Worm (Caenorhabditis elegans) whole organism, L1 larva: Measurements from ENCODE around the gene hlh-19.

Source experiments
- C04F5.9 ChIP-seq: sonication (generic microtip); optimal IDR thresholded peaks from 2 replicates; lab custom pipeline; 2016; ENCODE audit warnings: missing genetic modification characterization, missing compliant biosample characterization
- Y116A8C.19 ChIP-seq: sonication (generic microtip); optimal IDR thresholded peaks from 2 replicates; lab custom pipeline; 2016; ENCODE audit warnings: missing compliant biosample characterization, missing genetic modification characterization, borderline replicate concordance
- ama-1 ChIP-seq: fragments of 150-350 bp; optimal IDR thresholded peaks from 2 replicates; lab custom pipeline; 2014
- blmp-1 ChIP-seq: fragments of 150-350 bp; optimal IDR thresholded peaks from 2 replicates; lab custom pipeline; 2014; ENCODE audit warnings: missing biosample characterization, missing genetic modification characterization
- ceh-90 ChIP-seq: sonication (generic microtip); optimal IDR thresholded peaks from 2 replicates; lab custom pipeline; 2016; ENCODE audit warnings: missing genetic modification characterization, missing compliant biosample characterization
- ces-1 ChIP-seq: fragments of 150-350 bp; optimal IDR thresholded peaks from 2 replicates; lab custom pipeline; 2014; ENCODE audit warnings: missing biosample characterization, missing genetic modification reagents, missing genetic modification characterization
- dpl-1 ChIP-seq, 3 experiments: fragments of 150-350 bp in 2 of 3; sonication (generic microtip) in 1 of 3; optimal IDR thresholded peaks; 2 replicates each; lab custom pipeline; 2014 to 2017; ENCODE audit warnings: missing biosample characterization in 3 of 3, missing genetic modification characterization in 3 of 3, missing genetic modification reagents in 3 of 3
- efl-1 ChIP-seq, 4 experiments: fragments of 150-350 bp; optimal IDR thresholded peaks in 3 of 4; peaks in 1 of 4; 1 replicate in 1 of 4; 2 replicates in 3 of 4; lab custom pipeline; 2014; ENCODE audit warnings: missing biosample characterization in 2 of 4, missing genetic modification characterization in 2 of 4, missing genetic modification reagents in 2 of 4
- efl-3 ChIP-seq: fragments of 200-800 bp; sonication (Bioruptor generic); optimal IDR thresholded peaks from 2 replicates; lab custom pipeline; 2018; ENCODE audit warnings: mild to moderate bottlenecking, missing genetic modification characterization, missing compliant biosample characterization
- elt-3 ChIP-seq, 6 experiments: fragments of 150-350 bp in 1 of 6; sonication (generic microtip); optimal IDR thresholded peaks; 2 replicates each; lab custom pipeline; 2017 to 2018; ENCODE audit warnings: missing biosample characterization in 6 of 6, missing genetic modification characterization in 6 of 6, inconsistent platforms in 1 of 6
- fkh-10 ChIP-seq: sonication (generic microtip); optimal IDR thresholded peaks from 2 replicates; lab custom pipeline; 2017; ENCODE audit warnings: missing biosample characterization, missing genetic modification reagents, missing genetic modification characterization
- hlh-17 ChIP-seq: fragments of 200-800 bp; sonication (Bioruptor generic); optimal IDR thresholded peaks from 2 replicates; lab custom pipeline; 2018; ENCODE audit warnings: missing genetic modification characterization, mild to moderate bottlenecking, missing compliant biosample characterization, moderate library complexity, borderline replicate concordance
- irx-1 ChIP-seq: sonication (generic microtip); optimal IDR thresholded peaks from 2 replicates; lab custom pipeline; 2016; ENCODE audit warnings: missing genetic modification characterization, missing compliant biosample characterization
- isw-1 ChIP-seq: fragments of 200-800 bp; sonication (Bioruptor generic); IDR thresholded peaks from 2 replicates; pipeline ENCODE4 v1.3.6; 2022; ENCODE audit warnings: missing genetic modification characterization, missing compliant biosample characterization
- jun-1 ChIP-seq: fragments of 150-350 bp; optimal IDR thresholded peaks from 2 replicates; lab custom pipeline; 2014; ENCODE audit warnings: missing biosample characterization, missing genetic modification reagents, missing genetic modification characterization
- lin-13 ChIP-seq: fragments of 150-350 bp; optimal IDR thresholded peaks from 2 replicates; lab custom pipeline; 2014; ENCODE audit warnings: missing biosample characterization, missing genetic modification reagents, missing genetic modification characterization
- lin-15B ChIP-seq: fragments of 150-350 bp; sonication (generic microtip); optimal IDR thresholded peaks from 3 replicates; lab custom pipeline; 2014; ENCODE audit warnings: missing biosample characterization, missing genetic modification characterization
- lsy-2 ChIP-seq, 2 experiments: fragments of 150-350 bp; optimal IDR thresholded peaks; 2 replicates each; lab custom pipeline; 2014; ENCODE audit warnings: missing biosample characterization in 2 of 2, missing genetic modification characterization in 2 of 2
- mep-1 ChIP-seq: fragments of 150-350 bp; optimal IDR thresholded peaks from 2 replicates; lab custom pipeline; 2014; ENCODE audit warnings: missing biosample characterization, missing genetic modification characterization
- nhr-11 ChIP-seq: fragments of 150-350 bp; optimal IDR thresholded peaks from 2 replicates; lab custom pipeline; 2014; ENCODE audit warnings: missing biosample characterization, missing genetic modification characterization
- nhr-12 ChIP-seq: sonication (generic microtip); optimal IDR thresholded peaks from 2 replicates; lab custom pipeline; 2017; ENCODE audit warnings: missing biosample characterization, missing genetic modification characterization
- nhr-19 ChIP-seq: fragments of 200-800 bp; sonication (Bioruptor generic); conservative IDR thresholded peaks from 2 replicates; pipeline ENCODE4 v1.3.6; 2022; ENCODE audit warnings: missing genetic modification characterization, missing compliant biosample characterization
- nhr-20 ChIP-seq: sonication (generic microtip); optimal IDR thresholded peaks from 2 replicates; lab custom pipeline; 2016; ENCODE audit warnings: mild to moderate bottlenecking, missing genetic modification characterization, missing compliant biosample characterization
- nhr-28 ChIP-seq: fragments of 150-350 bp; optimal IDR thresholded peaks from 2 replicates; lab custom pipeline; 2014; ENCODE audit warnings: missing biosample characterization, missing genetic modification characterization
- nhr-71 ChIP-seq: sonication (generic microtip); optimal IDR thresholded peaks from 2 replicates; lab custom pipeline; 2016; ENCODE audit warnings: mild to moderate bottlenecking, missing genetic modification characterization, moderate library complexity, missing compliant biosample characterization
- nhr-77 ChIP-seq: fragments of 150-350 bp; optimal IDR thresholded peaks from 2 replicates; lab custom pipeline; 2014; ENCODE audit warnings: missing biosample characterization, missing genetic modification characterization
- nhr-85 ChIP-seq: sonication (generic microtip); peaks from one replicate; lab custom pipeline; 2016; ENCODE audit warnings: missing genetic modification characterization, inconsistent platforms, missing compliant biosample characterization
- pax-3 ChIP-seq: fragments of 200-800 bp; sonication (Bioruptor generic); optimal IDR thresholded peaks from 2 replicates; lab custom pipeline; 2018; ENCODE audit warnings: mild to moderate bottlenecking, missing genetic modification characterization, moderate library complexity, missing compliant biosample characterization
- skn-1 ChIP-seq: fragments of 150-350 bp; optimal IDR thresholded peaks from 2 replicates; lab custom pipeline; 2014; ENCODE audit warnings: missing biosample characterization, missing genetic modification characterization
- snpc-4 ChIP-seq: fragments of 150-350 bp; optimal IDR thresholded peaks from 2 replicates; lab custom pipeline; 2014; ENCODE audit warnings: missing biosample characterization, missing genetic modification characterization
- snu-23 ChIP-seq: sonication (generic microtip); optimal IDR thresholded peaks from 2 replicates; lab custom pipeline; 2016; ENCODE audit warnings: missing genetic modification characterization, missing compliant biosample characterization
- sox-4 ChIP-seq: sonication (generic microtip); optimal IDR thresholded peaks from 2 replicates; lab custom pipeline; 2016; ENCODE audit warnings: missing genetic modification characterization, missing compliant biosample characterization
- tlp-1 ChIP-seq: fragments of 150-350 bp; optimal IDR thresholded peaks from 2 replicates; lab custom pipeline; 2014; ENCODE audit warnings: missing biosample characterization, missing genetic modification characterization
- unc-30 ChIP-seq: sonication (generic microtip); optimal IDR thresholded peaks from 2 replicates; lab custom pipeline; 2017; ENCODE audit warnings: missing biosample characterization, missing genetic modification characterization
- unc-62 ChIP-seq: fragments of 150-350 bp; optimal IDR thresholded peaks from 2 replicates; lab custom pipeline; 2014; ENCODE audit warnings: missing biosample characterization, missing genetic modification reagents, missing genetic modification characterization
- unc-86 ChIP-seq: sonication (generic microtip); optimal IDR thresholded peaks from 2 replicates; lab custom pipeline; 2016; ENCODE audit warnings: missing genetic modification characterization, missing compliant biosample characterization
- unc-98 ChIP-seq: fragments of 200-800 bp; sonication (Bioruptor generic); IDR thresholded peaks from 2 replicates; pipeline ENCODE4 v1.3.6; 2022; ENCODE audit warnings: missing genetic modification characterization, missing compliant biosample characterization
- vab-15 ChIP-seq: sonication (generic microtip); optimal IDR thresholded peaks from 2 replicates; lab custom pipeline; 2017; ENCODE audit warnings: missing genotype, mild to moderate bottlenecking, missing genetic modification characterization, missing compliant biosample characterization
- zag-1 ChIP-seq: fragments of 150-350 bp; optimal IDR thresholded peaks from 2 replicates; lab custom pipeline; 2014; ENCODE audit warnings: missing biosample characterization, missing genetic modification characterization
- ztf-11 ChIP-seq, 2 experiments: sonication (generic microtip); optimal IDR thresholded peaks; 2 replicates each; lab custom pipeline; 2016 to 2017; ENCODE audit warnings: missing genetic modification characterization in 2 of 2, missing biosample characterization in 1 of 2, missing compliant biosample characterization in 1 of 2
- ztf-4 ChIP-seq: fragments of 150-350 bp; optimal IDR thresholded peaks from 2 replicates; lab custom pipeline; 2014; ENCODE audit warnings: missing biosample characterization, missing genetic modification characterization

The hlh-19 gene

ce11 chrX:593245-593733, 36.2 kb upstream of the hlh-19 start (continued):
- no peak for TF ChIP-seq C04F5.9 (tag; lab: Kevin White, UChicago)
- TF ChIP-seq pax-3 (tag; lab: Kevin White, UChicago) = peak; percentile 49
- TF ChIP-seq fkh-10 (GFP tag; lab: Kevin White, UChicago) = peak; percentile 86
- no peak for TF ChIP-seq vab-15 (tag; lab: Kevin White, UChicago)
- TF ChIP-seq irx-1 = peak; percentile 70
- TF ChIP-seq efl-1 (optimal IDR thresholded peaks at IDR 0.05; lab: Kevin White, UChicago) = peak; percentile 43 to 63
- peak in 1 of 2 experiments; percentile 95 for TF ChIP-seq efl-1 (GFP tag; optimal IDR thresholded peaks at IDR 0.05 in 1 of 2; lab: Kevin White, UChicago)
- TF ChIP-seq lsy-2 (tag; optimal IDR thresholded peaks at IDR 0.05; lab: Kevin White, UChicago) = peak; percentile 47 to 82
- no peak for TF ChIP-seq nhr-12 (tag; lab: Kevin White, UChicago)
- peak in 1 of 2 experiments; percentile 78 for TF ChIP-seq ztf-11 (tag; optimal IDR thresholded peaks at IDR 0.05; lab: Kevin White, UChicago)
- peak; percentile 68 for TF ChIP-seq isw-1 (GFP tag; lab: Robert Waterston, UW)
- TF ChIP-seq mep-1 (tag; lab: Kevin White, UChicago) = peak; percentile 65
- TF ChIP-seq skn-1 (tag; lab: Kevin White, UChicago) = peak; percentile 85
- TF ChIP-seq dpl-1 (GFP tag; optimal IDR thresholded peaks at IDR 0.05; lab: Kevin White, UChicago) = peak; percentile 24 to 36 (median 28)
- no peak for TF ChIP-seq hlh-17 (GFP tag; lab: Kevin White, UChicago)
- TF ChIP-seq unc-86 (tag; lab: Kevin White, UChicago) = peak; percentile 91
- TF ChIP-seq snu-23 (GFP tag; lab: Kevin White, UChicago) = peak; percentile 89
- TF ChIP-seq tlp-1 (tag; lab: Kevin White, UChicago) = no peak
- TF ChIP-seq nhr-71 (tag; lab: Kevin White, UChicago) = peak; percentile 90
- no peak for TF ChIP-seq efl-3
- no peak for TF ChIP-seq unc-98 (GFP tag; lab: Robert Waterston, UW)
- TF ChIP-seq snpc-4 (tag; lab: Kevin White, UChicago) = peak; percentile 60
- peak; percentile 55 for TF ChIP-seq sox-4 (tag; lab: Kevin White, UChicago)
- TF ChIP-seq lin-13 (GFP tag; lab: Kevin White, UChicago) = peak; percentile 71
- peak; percentile 56 for TF ChIP-seq zag-1
- peak; percentile 68 for TF ChIP-seq ztf-4

- TF ChIP-seq ama-1 (lab: Kevin White, UChicago) (no peak), elt-3 (tag; optimal IDR thresholded peaks at IDR 0.05; lab: Kevin White, UChicago) (no peak), efl-1 (optimal IDR thresholded peaks at IDR 0.05; lab: Kevin White, UChicago) (no peak), efl-1 (GFP tag; optimal IDR thresholded peaks at IDR 0.05 in 1 of 2; lab: Kevin White, UChicago) (peak in 1 of 2 experiments; percentile 19), skn-1 (tag; lab: Kevin White, UChicago) (peak; percentile 97), nhr-85 (peak; percentile 40)
Observed at ce11 chrX:591056-591455, 34.0 kb upstream of the hlh-19 start.

- TF ChIP-seq skn-1 (tag; lab: Kevin White, UChicago) (peak; percentile 44), ceh-90 (tag; lab: Kevin White, UChicago) (no peak)
Observed at ce11 chrX:587798-588197, 30.7 kb upstream of the hlh-19 start, which contains the start of gene mrp-1. Gene mrp-1, minus strand, starts transcription at chrX:587898.

- TF ChIP-seq nhr-28 (tag; lab: Kevin White, UChicago) (no peak), unc-62 (GFP tag; lab: Kevin White, UChicago) (no peak), nhr-77 (no peak), nhr-85 (peak; percentile 63), Y116A8C.19 (tag; lab: Kevin White, UChicago) (no peak), pax-3 (tag; lab: Kevin White, UChicago) (no peak)
Observed at ce11 chrX:585598-586217, 28.6 kb upstream of the hlh-19 start.

ce11 chrX:581754-582153, 24.7 kb upstream of the hlh-19 start:
- TF ChIP-seq nhr-85 (no peak), ces-1 (GFP tag; lab: Kevin White, UChicago) (no peak), hlh-17 (GFP tag; lab: Kevin White, UChicago) (no peak), fkh-10 (GFP tag; lab: Kevin White, UChicago) (no peak), lin-15B (tag; lab: Kevin White, UChicago) (no peak), nhr-11 (tag; lab: Kevin White, UChicago) (no peak), efl-1 (optimal IDR thresholded peaks at IDR 0.05; lab: Kevin White, UChicago) (no peak), efl-1 (GFP tag; optimal IDR thresholded peaks at IDR 0.05 in 1 of 2; lab: Kevin White, UChicago) (no peak), jun-1 (tag; lab: Kevin White, UChicago) (no peak), nhr-19 (no peak), unc-30 (tag; lab: Kevin White, UChicago) (no peak), nhr-20 (no peak), unc-62 (GFP tag; lab: Kevin White, UChicago) (no peak), blmp-1 (tag; lab: Kevin White, UChicago) (no peak)
